Worm (Caenorhabditis elegans) whole organism, midembryonic: ENCODE results near the gene mec-3.

ENCODE experiments used
- cog-1 ChIP-seq: sonication (generic microtip); optimal IDR thresholded peaks from 2 replicates; lab custom pipeline; 2016; ENCODE audit warnings: missing genetic modification characterization, missing compliant biosample characterization
- flt-1 ChIP-seq: fragments of 200-800 bp; sonication (Bioruptor generic); IDR thresholded peaks from 2 replicates; pipeline ENCODE4 v1.3.6; 2022; ENCODE audit warnings: missing genetic modification characterization, missing compliant biosample characterization
- klf-2 ChIP-seq: fragments of 200-800 bp; sonication (Bioruptor generic); conservative IDR thresholded peaks from 2 replicates; pipeline ENCODE4 v1.3.6; 2022; ENCODE audit warnings: missing genetic modification reagents, missing genetic modification characterization, missing compliant biosample characterization
- med-1 ChIP-seq: sonication (generic microtip); optimal IDR thresholded peaks from 2 replicates; lab custom pipeline; 2017; ENCODE audit warnings: missing genetic modification characterization, mild to moderate bottlenecking, missing compliant biosample characterization, antibody characterized with exemption, missing genetic modification reagents; ENCODE audit not compliant: insufficient read depth
- ref-1 ChIP-seq: fragments of 200-800 bp; sonication (Bioruptor generic); conservative IDR thresholded peaks from 2 replicates; pipeline ENCODE4 v1.3.6; 2022; ENCODE audit warnings: missing genetic modification reagents, missing genetic modification characterization, missing compliant biosample characterization
- tab-1 ChIP-seq: fragments of 200-800 bp; sonication (Bioruptor generic); IDR thresholded peaks from 2 replicates; pipeline ENCODE4 v1.3.6; 2022; ENCODE audit warnings: missing genetic modification characterization, missing compliant biosample characterization
- ztf-23 ChIP-seq: fragments of 200-800 bp; sonication (Bioruptor generic); IDR thresholded peaks from 2 replicates; pipeline ENCODE4 v1.3.6; 2022; ENCODE audit warnings: missing genetic modification reagents, missing genetic modification characterization, missing compliant biosample characterization
- ztf-29 ChIP-seq: fragments of 200-800 bp; sonication (Bioruptor generic); IDR thresholded peaks from 2 replicates; pipeline ENCODE4 v1.3.6; 2022; ENCODE audit warnings: missing genetic modification reagents, missing genetic modification characterization, missing compliant biosample characterization

ce11 chrIV:10499948-10500356 is 38.3 kb upstream of the mec-3 start:
- TF ChIP-seq med-1 (GFP tag; lab: Kevin White, UChicago) (no peak), klf-2 (no peak), ref-1 (GFP tag; lab: Robert Waterston, UW) (no peak), ztf-23 (GFP tag; lab: Robert Waterston, UW) (0 out of 2 replicates have a peak, but pooled peaks have one; percentile 43), ztf-29 (GFP tag; lab: Robert Waterston, UW) (no peak), flt-1 (GFP tag; lab: Robert Waterston, UW) (no peak), tab-1 (GFP tag; lab: Robert Waterston, UW) (no peak), cog-1 (tag; lab: Kevin White, UChicago) (no peak)
